Worm (Caenorhabditis elegans) whole organism, late embryonic: ENCODE results near the gene F39F10.3.

ENCODE experiments used
- F13H6.1 ChIP-seq: sonication (generic microtip); optimal IDR thresholded peaks from 2 replicates; lab custom pipeline; 2016; ENCODE audit warnings: missing genetic modification characterization, missing compliant biosample characterization
- K02D7.2 ChIP-seq: sonication (generic microtip); optimal IDR thresholded peaks from 2 replicates; lab custom pipeline; 2017; ENCODE audit warnings: mild to moderate bottlenecking, missing genetic modification characterization, missing compliant biosample characterization
- ceh-18 ChIP-seq: sonication (generic microtip); optimal IDR thresholded peaks from 2 replicates; lab custom pipeline; 2016; ENCODE audit warnings: missing genetic modification characterization, missing compliant biosample characterization
- ceh-2 ChIP-seq: sonication (generic microtip); optimal IDR thresholded peaks from 2 replicates; lab custom pipeline; 2016; ENCODE audit warnings: missing genotype, missing genetic modification characterization, missing compliant biosample characterization
- ceh-22 ChIP-seq: sonication (generic microtip); optimal IDR thresholded peaks from 2 replicates; lab custom pipeline; 2017; ENCODE audit warnings: missing biosample characterization, missing genetic modification characterization
- ceh-30 ChIP-seq: fragments of 150-350 bp; optimal IDR thresholded peaks from 2 replicates; lab custom pipeline; 2014; ENCODE audit warnings: missing biosample characterization, missing genetic modification characterization
- ceh-31 ChIP-seq: sonication (generic microtip); optimal IDR thresholded peaks from 2 replicates; lab custom pipeline; 2016; ENCODE audit warnings: missing genetic modification characterization, missing compliant biosample characterization
- ceh-34 ChIP-seq: sonication (generic microtip); optimal IDR thresholded peaks from 2 replicates; lab custom pipeline; 2016; ENCODE audit warnings: mild to moderate bottlenecking, missing genetic modification characterization, missing compliant biosample characterization
- ceh-45 ChIP-seq: fragments of 200-800 bp; sonication (Bioruptor generic); IDR thresholded peaks from 2 replicates; pipeline ENCODE4 v1.3.6; 2022; ENCODE audit warnings: missing genetic modification reagents, missing genetic modification characterization, missing compliant biosample characterization
- ceh-6 ChIP-seq: fragments of 200-800 bp; sonication (Bioruptor generic); optimal IDR thresholded peaks from 2 replicates; lab custom pipeline; 2018; ENCODE audit warnings: mild to moderate bottlenecking, missing genetic modification characterization, missing compliant biosample characterization
- ceh-9 ChIP-seq: sonication (generic microtip); optimal IDR thresholded peaks from 2 replicates; lab custom pipeline; 2016; ENCODE audit warnings: mild to moderate bottlenecking, missing genetic modification characterization, inconsistent platforms, missing compliant biosample characterization
- elt-2 ChIP-seq: sonication (generic microtip); optimal IDR thresholded peaks from 2 replicates; lab custom pipeline; 2016; ENCODE audit warnings: missing genetic modification reagents, missing genetic modification characterization, missing compliant biosample characterization
- hlh-15 ChIP-seq: sonication (generic microtip); optimal IDR thresholded peaks from 2 replicates; lab custom pipeline; 2016; ENCODE audit warnings: missing genetic modification characterization, missing compliant biosample characterization
- hlh-30 ChIP-seq: sonication (generic microtip); optimal IDR thresholded peaks from 2 replicates; lab custom pipeline; 2017; ENCODE audit warnings: antibody characterized with exemption, missing genetic modification characterization, missing compliant biosample characterization; ENCODE audit not compliant: insufficient read depth
- lim-6 ChIP-seq: sonication (generic microtip); optimal IDR thresholded peaks from 2 replicates; lab custom pipeline; 2016; ENCODE audit warnings: missing genetic modification characterization, missing compliant biosample characterization
- lin-11 ChIP-seq: fragments of 200-800 bp; sonication (Bioruptor generic); optimal IDR thresholded peaks from 2 replicates; lab custom pipeline; 2018; ENCODE audit warnings: mild to moderate bottlenecking, missing genetic modification characterization, missing compliant biosample characterization
- mec-3 ChIP-seq: sonication (generic microtip); optimal IDR thresholded peaks from 2 replicates; lab custom pipeline; 2016; ENCODE audit warnings: borderline replicate concordance, missing genetic modification characterization, missing compliant biosample characterization
- nfya-1 ChIP-seq: sonication (generic microtip); optimal IDR thresholded peaks from 2 replicates; lab custom pipeline; 2017; ENCODE audit warnings: missing genetic modification characterization, mild to moderate bottlenecking, missing compliant biosample characterization, antibody characterized with exemption, moderate library complexity
- pha-2 ChIP-seq: sonication (generic microtip); optimal IDR thresholded peaks from 2 replicates; lab custom pipeline; 2017; ENCODE audit warnings: mild to moderate bottlenecking, missing genetic modification characterization, missing compliant biosample characterization
- pha-4 ChIP-seq: fragments of 150-350 bp; optimal IDR thresholded peaks from 2 replicates; lab custom pipeline; 2018; ENCODE audit warnings: missing biosample characterization, missing genetic modification reagents, missing genetic modification characterization
- pros-1 ChIP-seq: fragments of 150-350 bp; optimal IDR thresholded peaks from 2 replicates; lab custom pipeline; 2014; ENCODE audit warnings: missing biosample characterization, missing genetic modification reagents, missing genetic modification characterization
- ref-2 ChIP-seq: sonication (generic microtip); optimal IDR thresholded peaks from 2 replicates; lab custom pipeline; 2016; ENCODE audit warnings: missing genetic modification characterization, missing compliant biosample characterization
- rnt-1 ChIP-seq: sonication (generic microtip); optimal IDR thresholded peaks from 2 replicates; lab custom pipeline; 2016; ENCODE audit warnings: missing genetic modification characterization, missing compliant biosample characterization
- sdc-2 ChIP-seq: sonication (generic microtip); optimal IDR thresholded peaks from 2 replicates; lab custom pipeline; 2016; ENCODE audit warnings: missing genotype, missing genetic modification characterization, missing compliant biosample characterization
- sox-2 ChIP-seq: fragments of 200-800 bp; sonication (Bioruptor generic); IDR thresholded peaks from 2 replicates; pipeline ENCODE4 v1.3.6; 2022; ENCODE audit warnings: missing genetic modification reagents, missing genetic modification characterization, missing compliant biosample characterization
- sox-4 ChIP-seq: sonication (generic microtip); optimal IDR thresholded peaks from 2 replicates; lab custom pipeline; 2017; ENCODE audit warnings: mild to moderate bottlenecking, missing genetic modification characterization, inconsistent platforms, missing compliant biosample characterization
- syd-9 ChIP-seq: sonication (generic microtip); optimal IDR thresholded peaks from 2 replicates; lab custom pipeline; 2016; ENCODE audit warnings: mild to moderate bottlenecking, missing genetic modification characterization, moderate library complexity, missing compliant biosample characterization
- tbx-2 ChIP-seq: sonication (generic microtip); optimal IDR thresholded peaks from 2 replicates; lab custom pipeline; 2016; ENCODE audit warnings: missing genetic modification characterization, missing compliant biosample characterization
- tbx-7 ChIP-seq: sonication (generic microtip); optimal IDR thresholded peaks from 2 replicates; lab custom pipeline; 2016; ENCODE audit warnings: missing genotype, missing genetic modification characterization, missing compliant biosample characterization
- unc-3 ChIP-seq, 2 experiments: fragments of 200-800 bp in 1 of 2; sonication (Bioruptor generic) in 1 of 2; sonication (generic microtip) in 1 of 2; conservative IDR thresholded peaks in 1 of 2; optimal IDR thresholded peaks in 1 of 2; 2 replicates each; pipeline versions ENCODE4 v1.3.6 to Lab custom; 2016 to 2022; ENCODE audit warnings: missing compliant biosample characterization in 2 of 2, missing genetic modification characterization in 2 of 2, missing genetic modification reagents in 1 of 2
- unc-42 ChIP-seq: sonication (generic microtip); optimal IDR thresholded peaks from 2 replicates; lab custom pipeline; 2016; ENCODE audit warnings: missing genotype, missing genetic modification characterization, missing compliant biosample characterization
- unc-55 ChIP-seq: sonication (generic microtip); optimal IDR thresholded peaks from 2 replicates; lab custom pipeline; 2017; ENCODE audit warnings: missing biosample characterization, missing genetic modification reagents, missing genetic modification characterization
- unc-86 ChIP-seq: sonication (generic microtip); optimal IDR thresholded peaks from 2 replicates; lab custom pipeline; 2016; ENCODE audit warnings: missing genetic modification characterization, missing compliant biosample characterization

The F39F10.3 gene

ce11 chrX:16865016-16865415, 26.8 kb upstream of the F39F10.3 start:
- TF ChIP-seq elt-2 (tag; lab: Kevin White, UChicago): peak; percentile 67
- no peak for TF ChIP-seq tbx-7 (tag; lab: Kevin White, UChicago)

DNA sequence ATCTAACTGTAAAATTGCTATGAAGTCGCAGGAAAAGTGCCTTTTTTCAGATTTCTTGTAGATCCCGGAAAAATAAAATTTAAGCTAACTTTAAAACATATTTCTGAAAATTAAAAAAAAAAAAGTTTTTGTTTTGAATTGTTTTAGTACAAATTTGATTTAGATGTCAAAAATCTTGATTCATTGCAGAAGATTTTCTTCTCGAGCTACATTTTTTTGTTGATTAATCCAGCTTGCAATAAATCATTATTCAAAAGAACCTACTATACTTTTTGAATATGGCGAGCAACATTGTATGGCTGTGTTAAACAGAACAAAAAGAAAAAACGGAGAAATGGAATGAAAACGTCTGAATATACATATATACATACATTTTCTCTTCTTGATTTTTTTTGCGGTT, 26.1 kb upstream of the F39F10.3 start:
- TF ChIP-seq syd-9: no peak

DNA sequence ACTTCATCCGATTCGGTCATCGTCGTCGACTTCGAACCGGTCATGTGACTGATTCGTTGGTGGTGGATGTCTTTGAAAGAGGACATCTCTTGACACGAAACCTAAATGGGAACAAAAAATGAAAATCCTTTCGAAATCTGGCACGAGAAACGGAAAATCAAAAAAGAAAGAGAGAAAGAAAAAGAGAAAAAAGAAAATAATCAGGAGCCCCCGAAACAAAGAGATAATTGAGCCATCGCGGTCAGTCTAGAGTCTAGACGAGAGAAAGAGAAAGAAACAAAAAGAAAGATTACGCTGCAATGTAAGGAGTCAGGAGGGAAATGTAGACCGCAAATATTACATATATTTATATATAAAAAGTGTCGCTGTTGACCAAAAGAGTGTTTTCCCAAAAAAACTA, 22.9 kb upstream of the F39F10.3 start, which contains the start of gene aakg-2:
TSS of gene aakg-2 (minus strand) at position 101 of the 400 bp plus-strand sequence.
- TF ChIP-seq ceh-6 (GFP tag; lab: Kevin White, UChicago) (no peak), ceh-9 (tag; lab: Kevin White, UChicago) (no peak), hlh-15 (tag; lab: Kevin White, UChicago) (no peak), sox-4 (tag; lab: Kevin White, UChicago) (no peak), F13H6.1 (no peak), lim-6 (no peak)

DNA sequence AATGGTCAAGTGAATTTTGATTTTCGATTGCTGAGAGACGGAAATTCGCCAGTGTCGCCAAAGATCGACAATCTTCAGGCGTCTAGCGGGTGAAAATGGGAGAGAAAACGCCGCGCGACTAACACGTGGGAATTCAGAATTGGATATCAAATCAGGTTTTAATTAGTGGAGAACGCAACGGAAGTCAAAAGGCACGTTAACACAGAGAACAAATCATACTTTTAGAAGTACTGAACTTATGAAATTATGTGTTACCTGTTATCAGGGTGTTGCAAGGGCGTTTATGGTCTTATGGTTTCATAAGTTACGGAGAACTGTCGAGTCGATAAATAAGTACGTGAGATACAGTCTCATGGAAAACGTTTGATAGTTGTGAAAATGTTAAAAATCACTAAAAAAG, 20.4 kb upstream of the F39F10.3 start:
- TF ChIP-seq ceh-45 (GFP tag; lab: Robert Waterston, UW) (no peak), unc-42 (tag; lab: Kevin White, UChicago) (no peak), pha-2 (tag; lab: Kevin White, UChicago) (no peak), ceh-22 (tag; lab: Kevin White, UChicago) (no peak), unc-3 (GFP tag; conservative IDR thresholded peaks at IDR 0.05; lab: Robert Waterston, UW) (no peak), unc-3 (tag; optimal IDR thresholded peaks at IDR 0.05; lab: Kevin White, UChicago) (no peak), mec-3 (tag; lab: Kevin White, UChicago) (no peak)
- TF ChIP-seq, all 69 proteins: peak for 0

- TF ChIP-seq lin-11 (tag; lab: Kevin White, UChicago) (no peak), unc-55 (GFP tag; lab: Kevin White, UChicago) (peak; percentile 57), hlh-30 (tag; lab: Kevin White, UChicago) (peak; percentile 54), sox-2 (GFP tag; lab: Robert Waterston, UW) (peak; percentile 59; the same call in 1 of the 2 replicates), unc-42 (tag; lab: Kevin White, UChicago) (peak; percentile 30), ceh-2 (tag; lab: Kevin White, UChicago) (peak; percentile 10), K02D7.2 (no peak), pros-1 (tag; lab: Kevin White, UChicago) (peak; percentile 26), ref-2 (tag; lab: Kevin White, UChicago) (no peak), tbx-2 (peak; percentile 64), ceh-30 (tag; lab: Kevin White, UChicago) (peak; percentile 13), lim-6 (no peak), sdc-2 (tag; lab: Kevin White, UChicago) (peak; percentile 74), ceh-18 (peak; percentile 52), pha-4 (tag; lab: Kevin White, UChicago) (no peak), ceh-31 (peak; percentile 62), ceh-34 (tag; lab: Kevin White, UChicago) (peak; percentile 22), ceh-22 (tag; lab: Kevin White, UChicago) (no peak), hlh-15 (tag; lab: Kevin White, UChicago) (no peak), nfya-1 (tag; lab: Kevin White, UChicago) (peak; percentile 68), rnt-1 (peak; percentile 0), unc-86 (no peak)
Measured at ce11 chrX:16872446-16872962, 19.3 kb upstream of the F39F10.3 start, which contains the start of gene T20F7.1. Gene T20F7.1, plus strand, starts transcription at chrX:16872912.
